Fruit fly (Drosophila melanogaster) whole organism, embryonic: ENCODE measurements around the gene CG33664.
A peak's percentile ranks its signal among the peaks of the same experiment; 100 is the strongest.

Source experiments
- CG1024 ChIP-seq: fragments of 200-800 bp; sonication (Bioruptor generic); IDR thresholded peaks from 2 replicates; pipeline ENCODE4 v1.3.6; 2022; ENCODE audit warnings: missing biosample characterization, missing genetic modification characterization
- CG10267 ChIP-seq: fragments of 200-800 bp; sonication (Bioruptor generic); optimal IDR thresholded peaks from 2 replicates; lab custom pipeline; 2018; ENCODE audit warnings: missing biosample characterization, mild to moderate bottlenecking, missing genetic modification characterization, moderate library complexity
- CG10431 ChIP-seq: fragments of 200-800 bp; sonication (Bioruptor generic); optimal IDR thresholded peaks from 3 replicates; lab custom pipeline; 2018; ENCODE audit warnings: missing biosample characterization, mild to moderate bottlenecking, missing genetic modification characterization
- CG10959 ChIP-seq: fragments of 200-800 bp; sonication (Bioruptor generic); IDR thresholded peaks from 2 replicates; pipeline ENCODE4 v1.3.6; 2022; ENCODE audit warnings: missing biosample characterization, missing genetic modification characterization
- CG11247 ChIP-seq: fragments of 200-800 bp; sonication (Bioruptor generic); IDR thresholded peaks from 2 replicates; pipeline ENCODE4 v1.3.6; 2022; ENCODE audit warnings: missing biosample characterization, missing genetic modification characterization
- CG11723 ChIP-seq: fragments of 200-800 bp; sonication (Bioruptor generic); optimal IDR thresholded peaks from 2 replicates; lab custom pipeline; 2017; ENCODE audit warnings: missing biosample characterization, mild to moderate bottlenecking, missing genetic modification characterization
- CG12104 ChIP-seq: fragments of 200-800 bp; sonication (Bioruptor generic); optimal IDR thresholded peaks from 3 replicates; lab custom pipeline; 2016; ENCODE audit warnings: missing biosample characterization, missing genetic modification characterization
- CG13287 ChIP-seq: fragments of 200-800 bp; sonication (Bioruptor generic); IDR thresholded peaks from 2 replicates; pipeline ENCODE4 v1.3.6; 2022; ENCODE audit warnings: missing biosample characterization, missing genetic modification characterization; ENCODE audit not compliant: partially characterized antibody
- CG15073 ChIP-seq: fragments of 200-800 bp; sonication (Bioruptor generic); optimal IDR thresholded peaks from 2 replicates; lab custom pipeline; 2016; ENCODE audit warnings: missing biosample characterization, missing genetic modification characterization
- CG15696 ChIP-seq: fragments of 200-800 bp; sonication (Bioruptor generic); optimal IDR thresholded peaks from 2 replicates; lab custom pipeline; 2019; ENCODE audit warnings: missing biosample characterization, mild to moderate bottlenecking, missing genetic modification characterization, moderate library complexity
- CG16813 ChIP-seq: fragments of 200-800 bp; sonication (Bioruptor generic); IDR thresholded peaks from 3 replicates; pipeline ENCODE4 v1.3.6; 2022; ENCODE audit warnings: missing biosample characterization, missing genetic modification characterization; ENCODE audit not compliant: partially characterized antibody
- CG17361 ChIP-seq: fragments of 200-800 bp; sonication (Bioruptor generic); IDR thresholded peaks from 3 replicates; pipeline ENCODE4 v1.3.6; 2022; ENCODE audit warnings: missing biosample characterization, missing genetic modification characterization
- CG17385 ChIP-seq: fragments of 200-800 bp; sonication (Bioruptor generic); optimal IDR thresholded peaks from 3 replicates; lab custom pipeline; 2018; ENCODE audit warnings: missing biosample characterization, mild to moderate bottlenecking, missing genetic modification characterization
- CG32532 ChIP-seq: fragments of 200-800 bp; sonication (Bioruptor generic); IDR thresholded peaks from 2 replicates; pipeline ENCODE4 v1.3.6; 2022; ENCODE audit warnings: missing biosample characterization, missing genetic modification characterization
- CG33213 ChIP-seq: fragments of 200-800 bp; sonication (Bioruptor generic); optimal IDR thresholded peaks from 3 replicates; lab custom pipeline; 2016; ENCODE audit warnings: missing biosample characterization, missing genetic modification characterization
- CG34376 ChIP-seq: fragments of 200-800 bp; sonication (Bioruptor generic); optimal IDR thresholded peaks from 2 replicates; lab custom pipeline; 2018; ENCODE audit warnings: missing biosample characterization, mild to moderate bottlenecking, missing genetic modification characterization
- CG4854 ChIP-seq: fragments of 200-800 bp; sonication (Bioruptor generic); optimal IDR thresholded peaks from 2 replicates; lab custom pipeline; 2016; ENCODE audit warnings: missing biosample characterization, missing genetic modification characterization, inconsistent platforms
- CG6175 ChIP-seq: fragments of 200-800 bp; sonication (Bioruptor generic); IDR thresholded peaks from 3 replicates; pipeline ENCODE4 v1.3.6; 2022; ENCODE audit warnings: missing biosample characterization, missing genetic modification characterization
- CG6254 ChIP-seq: fragments of 200-800 bp; sonication (Bioruptor generic); optimal IDR thresholded peaks from 3 replicates; lab custom pipeline; 2017; ENCODE audit warnings: mild to moderate bottlenecking, missing biosample characterization, missing genetic modification reagents, missing genetic modification characterization
- CG6689 ChIP-seq: fragments of 200-800 bp; sonication (Bioruptor generic); IDR thresholded peaks from 2 replicates; pipeline ENCODE4 v1.3.6; 2022; ENCODE audit warnings: missing biosample characterization, missing genetic modification characterization
- CG6813 ChIP-seq: fragments of 200-800 bp; sonication (Bioruptor generic); optimal IDR thresholded peaks from 2 replicates; lab custom pipeline; 2017; ENCODE audit warnings: missing biosample characterization, missing genetic modification characterization, mild to moderate bottlenecking, moderate library complexity, missing genetic modification reagents
- CG7839 ChIP-seq: fragments of 200-800 bp; sonication (Bioruptor generic); optimal IDR thresholded peaks from 3 replicates; lab custom pipeline; 2018; ENCODE audit warnings: missing biosample characterization, mild to moderate bottlenecking, missing genetic modification characterization, moderate library complexity
- CG8359 ChIP-seq: fragments of 200-800 bp; sonication (Bioruptor generic); optimal IDR thresholded peaks from 2 replicates; lab custom pipeline; 2017; ENCODE audit warnings: missing biosample characterization, mild to moderate bottlenecking, missing genetic modification characterization, borderline replicate concordance
- CG9797 ChIP-seq: fragments of 200-800 bp; sonication (Bioruptor generic); optimal IDR thresholded peaks from 3 replicates; lab custom pipeline; 2018; ENCODE audit warnings: missing biosample characterization, mild to moderate bottlenecking, missing genetic modification characterization
- Deaf1 ChIP-seq: fragments of 200-800 bp; optimal IDR thresholded peaks from 3 replicates; lab custom pipeline; 2019; ENCODE audit warnings: missing biosample characterization, mild to moderate bottlenecking, missing genetic modification characterization, moderate library complexity
- Dp ChIP-seq: fragments of 200-800 bp; sonication (Bioruptor generic); optimal IDR thresholded peaks from 2 replicates; lab custom pipeline; 2018; ENCODE audit warnings: missing biosample characterization, mild to moderate bottlenecking, missing genetic modification characterization, moderate library complexity
- E2f1 ChIP-seq: fragments of 200-800 bp; sonication (Bioruptor generic); IDR thresholded peaks from 2 replicates; pipeline ENCODE4 v1.3.6; 2022; ENCODE audit warnings: missing biosample characterization, missing genetic modification characterization
- ERR ChIP-seq: fragments of 200-800 bp; sonication (Bioruptor generic); optimal IDR thresholded peaks from 2 replicates; lab custom pipeline; 2016; ENCODE audit warnings: missing biosample characterization, missing genetic modification characterization
- Ets97D ChIP-seq: fragments of 200-800 bp; sonication (Bioruptor generic); optimal IDR thresholded peaks from 3 replicates; lab custom pipeline; 2016; ENCODE audit warnings: missing biosample characterization, missing genetic modification characterization
- HLH54F ChIP-seq: fragments of 200-800 bp; sonication (Bioruptor generic); optimal IDR thresholded peaks from 3 replicates; lab custom pipeline; 2016; ENCODE audit warnings: missing biosample characterization, missing genetic modification characterization
- Hr3 ChIP-seq: fragments of 200-800 bp; sonication (Bioruptor generic); optimal IDR thresholded peaks from 3 replicates; lab custom pipeline; 2016; ENCODE audit warnings: missing biosample characterization, missing genetic modification characterization
- Hr51 ChIP-seq, 2 experiments: fragments of 200-800 bp; sonication (Bioruptor generic); optimal IDR thresholded peaks; 2 replicates in 1 of 2; 3 replicates in 1 of 2; lab custom pipeline; 2016 to 2018; ENCODE audit warnings: missing biosample characterization in 2 of 2, missing genetic modification characterization in 2 of 2, mild to moderate bottlenecking in 1 of 2, moderate library complexity in 1 of 2
- Med ChIP-seq: fragments of 200-800 bp; sonication (Bioruptor generic); peaks from one replicate; lab custom pipeline; 2016; ENCODE audit warnings: missing biosample characterization, missing genetic modification characterization, mild to moderate bottlenecking, inconsistent platforms, moderate library complexity
- Mes4 ChIP-seq: fragments of 200-800 bp; sonication (Bioruptor generic); optimal IDR thresholded peaks from 2 replicates; lab custom pipeline; 2016; ENCODE audit warnings: missing biosample characterization, missing genetic modification characterization
- NK7.1 ChIP-seq: fragments of 200-800 bp; sonication (Bioruptor generic); optimal IDR thresholded peaks from 3 replicates; lab custom pipeline; 2016; ENCODE audit warnings: missing biosample characterization, missing genetic modification characterization
- Optix ChIP-seq: fragments of 200-800 bp; sonication (Bioruptor generic); IDR thresholded peaks from 3 replicates; pipeline ENCODE4 v1.3.6; 2022; ENCODE audit warnings: missing biosample characterization, missing genetic modification characterization
- Rfx ChIP-seq: fragments of 200-800 bp; sonication (Bioruptor generic); IDR thresholded peaks from 2 replicates; pipeline ENCODE4 v1.3.6; 2022; ENCODE audit warnings: missing biosample characterization, missing genetic modification characterization
- ci ChIP-seq: fragments of 200-800 bp; sonication (Bioruptor generic); IDR thresholded peaks from 3 replicates; pipeline ENCODE4 v1.3.6; 2022; ENCODE audit warnings: missing biosample characterization, missing genetic modification characterization
- dpn ChIP-seq, 2 experiments: fragments of 200-800 bp; sonication (Bioruptor generic); optimal IDR thresholded peaks; 3 replicates each; lab custom pipeline; 2016; ENCODE audit warnings: missing biosample characterization in 2 of 2, missing genetic modification characterization in 2 of 2
- esg ChIP-seq: fragments of 200-800 bp; sonication (Bioruptor generic); conservative IDR thresholded peaks from 2 replicates; pipeline ENCODE4 v1.3.6; 2022; ENCODE audit warnings: missing biosample characterization, missing genetic modification characterization
- eve ChIP-seq, 2 experiments: fragments of >200 bp; optimal IDR thresholded peaks; 2 replicates each; lab custom pipeline; 2017; ENCODE audit warnings: missing biosample characterization in 2 of 2, missing genetic modification characterization in 2 of 2
- gcm ChIP-seq: fragments of 200-800 bp; sonication (Bioruptor generic); optimal IDR thresholded peaks from 2 replicates; lab custom pipeline; 2019; ENCODE audit warnings: missing biosample characterization, mild to moderate bottlenecking, missing genetic modification characterization, moderate library complexity
- h ChIP-seq: fragments of >200 bp; optimal IDR thresholded peaks from 2 replicates; lab custom pipeline; 2017
- knrl ChIP-seq: fragments of 200-800 bp; sonication (Bioruptor generic); IDR thresholded peaks from 3 replicates; pipeline ENCODE4 v1.3.6; 2022; ENCODE audit warnings: missing biosample characterization, missing genetic modification characterization; ENCODE audit not compliant: partially characterized antibody
- lab ChIP-seq: fragments of 200-800 bp; sonication (Bioruptor generic); optimal IDR thresholded peaks from 3 replicates; lab custom pipeline; 2017; ENCODE audit warnings: missing biosample characterization, missing genetic modification characterization, mild to moderate bottlenecking, moderate library complexity, missing genetic modification reagents
- nom ChIP-seq: fragments of 200-800 bp; sonication (Bioruptor generic); optimal IDR thresholded peaks from 2 replicates; lab custom pipeline; 2017; ENCODE audit warnings: missing biosample characterization, missing genetic modification characterization, mild to moderate bottlenecking, moderate library complexity, missing genetic modification reagents
- ranshi ChIP-seq: fragments of 200-800 bp; sonication (Bioruptor generic); IDR thresholded peaks from 2 replicates; pipeline ENCODE4 v1.3.6; 2022; ENCODE audit warnings: missing biosample characterization, missing genetic modification characterization
- sob ChIP-seq: fragments of 200-800 bp; sonication (Bioruptor generic); IDR thresholded peaks from 2 replicates; pipeline ENCODE4 v1.3.6; 2022; ENCODE audit warnings: missing biosample characterization, missing genetic modification characterization
- vfl ChIP-seq: fragments of 200-800 bp; sonication (Bioruptor generic); optimal IDR thresholded peaks from 2 replicates; lab custom pipeline; 2016; ENCODE audit warnings: missing biosample characterization, missing genetic modification characterization
- wor ChIP-seq: fragments of 200-800 bp; sonication (Bioruptor generic); IDR thresholded peaks from 2 replicates; pipeline ENCODE4 v1.3.6; 2022; ENCODE audit warnings: missing biosample characterization, missing genetic modification characterization
- zf30C ChIP-seq: fragments of 200-800 bp; sonication (Bioruptor generic); optimal IDR thresholded peaks from 3 replicates; lab custom pipeline; 2018; ENCODE audit warnings: missing biosample characterization, mild to moderate bottlenecking, missing genetic modification characterization

Gene CG33664

DNA sequence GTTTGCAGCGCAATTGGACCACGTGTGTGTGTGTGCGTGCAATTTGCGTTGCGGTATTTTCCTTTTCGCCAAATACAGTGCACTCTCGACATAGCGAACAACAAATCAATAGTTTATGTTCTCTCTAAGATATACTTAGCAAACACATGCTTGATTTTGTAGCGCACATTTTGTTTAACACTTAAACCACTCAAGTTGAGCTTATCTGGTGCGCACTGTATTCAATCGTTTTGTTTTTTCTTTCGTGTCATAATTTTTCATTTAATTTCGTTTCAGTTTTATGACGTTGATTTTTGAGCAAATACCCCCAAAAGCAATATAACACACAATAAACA lies 17.7 kb upstream of the CG33664 start (continued):
- peak; percentile 51 for TF ChIP-seq CG10267 (tag; lab: Kevin White, UChicago)
- peak; percentile 59 for TF ChIP-seq Hr3 (GFP tag; lab: Kevin White, UChicago)
- TF ChIP-seq CG1024 (GFP tag; lab: Robert Waterston, UW) = peak; percentile 78
- TF ChIP-seq Med (GFP tag; lab: Kevin White, UChicago) = peak; percentile 99
- TF ChIP-seq CG6813 (GFP tag; lab: Kevin White, UChicago) = peak; percentile 74
- TF ChIP-seq h (lab: Kevin White, UChicago) = no peak
- TF ChIP-seq CG11723 (GFP tag; lab: Kevin White, UChicago) = peak; percentile 59
- TF ChIP-seq vfl = peak; percentile 81
- peak; percentile 51 for TF ChIP-seq CG15696
- TF ChIP-seq NK7.1 (GFP tag; lab: Kevin White, UChicago) = peak; percentile 83
- TF ChIP-seq CG6175 (GFP tag; lab: Robert Waterston, UW) = peak; percentile 83
- peak; percentile 68; the same call in 2 of the 3 replicates for TF ChIP-seq CG17361 (GFP tag; lab: Robert Waterston, UW)
- TF ChIP-seq CG7839 (tag; lab: Kevin White, UChicago) = peak; percentile 90
- TF ChIP-seq E2f1 = peak; percentile 84
- TF ChIP-seq lab = peak; percentile 93
- peak; percentile 88 for TF ChIP-seq dpn (GFP tag; optimal IDR thresholded peaks at IDR 0.05; lab: Kevin White, UChicago)
- TF ChIP-seq CG8359 = no peak
- peak; percentile 43 for TF ChIP-seq Ets97D
- TF ChIP-seq CG9797 (GFP tag; lab: Kevin White, UChicago) = no peak
- TF ChIP-seq Rfx (GFP tag; lab: Robert Waterston, UW) = peak; percentile 96
- no peak for TF ChIP-seq CG15073 (GFP tag; lab: Kevin White, UChicago)
- peak; percentile 7 for TF ChIP-seq CG6254 (GFP tag; lab: Kevin White, UChicago)
- TF ChIP-seq CG16813 (GFP tag; lab: Robert Waterston, UW) = no peak
- peak; percentile 64; the same call in 1 of the 2 replicates for TF ChIP-seq wor (GFP tag; lab: Robert Waterston, UW)
- TF ChIP-seq CG4854 (GFP tag; lab: Kevin White, UChicago) = peak; percentile 65
- peak; percentile 85 for TF ChIP-seq CG17385 (GFP tag; lab: Kevin White, UChicago)
- no peak for TF ChIP-seq CG13287 (GFP tag; lab: Robert Waterston, UW)
- no peak for TF ChIP-seq Dp (GFP tag; lab: Kevin White, UChicago)
- TF ChIP-seq CG12104 (GFP tag; lab: Kevin White, UChicago) = peak; percentile 64
- TF ChIP-seq zf30C = no peak
- TF ChIP-seq CG34376 (GFP tag; lab: Kevin White, UChicago) = peak; percentile 90
- peak; percentile 52 for TF ChIP-seq CG10959 (GFP tag; lab: Robert Waterston, UW)
- peak; percentile 86 for TF ChIP-seq Optix (GFP tag; lab: Robert Waterston, UW)
- TF ChIP-seq Deaf1 (tag; lab: Kevin White, UChicago) = peak; percentile 53
- peak; percentile 92 for TF ChIP-seq sob
- peak; percentile 8 for TF ChIP-seq nom (GFP tag; lab: Kevin White, UChicago)
- TF ChIP-seq esg (GFP tag; lab: Robert Waterston, UW) = peak; percentile 74
- TF ChIP-seq Hr51 (GFP tag; optimal IDR thresholded peaks at IDR 0.05; lab: Kevin White, UChicago) = peak; percentile 76 to 86
- peak; percentile 77 for TF ChIP-seq CG33213 (GFP tag; lab: Kevin White, UChicago)
- no peak for TF ChIP-seq knrl (GFP tag; lab: Robert Waterston, UW)
- peak; percentile 89 for TF ChIP-seq ranshi (GFP tag; lab: Robert Waterston, UW)
- peak; percentile 88 for TF ChIP-seq CG11247 (GFP tag; lab: Robert Waterston, UW)
- TF ChIP-seq ci (GFP tag; lab: Robert Waterston, UW) = peak; percentile 93
- peak; percentile 68 for TF ChIP-seq Mes4 (GFP tag; lab: Kevin White, UChicago)
- TF ChIP-seq HLH54F = peak; percentile 86
- no peak for TF ChIP-seq eve (GFP tag; optimal IDR thresholded peaks at IDR 0.05; lab: Kevin White, UChicago)
- peak; percentile 85 for TF ChIP-seq CG6689
- TF ChIP-seq ERR (GFP tag; lab: Kevin White, UChicago) = peak; percentile 85
- peak; percentile 95 for TF ChIP-seq CG32532 (GFP tag; lab: Robert Waterston, UW)
- no peak for TF ChIP-seq CG10431 (GFP tag; lab: Kevin White, UChicago)
- peak; percentile 53 for TF ChIP-seq gcm (GFP tag; lab: Kevin White, UChicago)
